Worm (Caenorhabditis elegans): Measurements from ENCODE around the gene rmd-3.

DNA sequence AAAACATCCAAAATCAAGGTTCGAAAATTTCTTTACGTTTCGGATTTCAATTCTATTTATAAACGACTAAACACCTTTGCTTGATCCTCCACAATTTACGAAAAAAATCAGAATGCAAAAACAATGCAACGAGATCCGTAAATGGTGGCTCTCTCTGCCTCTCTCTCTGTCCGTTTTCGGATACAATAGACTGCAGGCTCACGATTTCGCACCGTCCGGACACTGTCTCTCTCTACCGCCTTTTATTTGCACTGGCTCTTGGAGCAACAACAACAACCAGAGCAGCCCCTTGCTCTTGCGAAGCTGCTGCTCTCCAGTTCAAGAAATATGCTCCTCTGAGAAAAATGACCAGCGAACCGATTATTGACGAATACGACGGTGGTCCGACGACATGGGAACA lies 27.2 kb downstream of the rmd-3 start, which contains the start of gene T24F1.7:
- TF ChIP-seq T23F11.4 (GFP tag; optimal IDR thresholded peaks at IDR 0.05): no peak
- TF ChIP-seq ceh-34 (tag; optimal IDR thresholded peaks at IDR 0.05): no peak
- no peak for TF ChIP-seq nhr-11 (tag; optimal IDR thresholded peaks at IDR 0.05)
- TF ChIP-seq nfya-1 (tag; optimal IDR thresholded peaks at IDR 0.05): no peak

Measured in whole organism, late embryonic.